Fruit fly (Drosophila melanogaster) S2 (cell line): ENCODE data around the gene vito.
A peak's percentile ranks its signal among the peaks of the same experiment; 100 is the strongest.

ENCODE experiments used
- CG8478 ChIP-seq: fragments of >200 bp; optimal IDR thresholded peaks from 2 replicates; lab custom pipeline; 2018
- CTCF ChIP-seq, 2 experiments: fragments of >200 bp; optimal IDR thresholded peaks; 2 replicates each; lab custom pipeline; 2018

The vito gene

DNA sequence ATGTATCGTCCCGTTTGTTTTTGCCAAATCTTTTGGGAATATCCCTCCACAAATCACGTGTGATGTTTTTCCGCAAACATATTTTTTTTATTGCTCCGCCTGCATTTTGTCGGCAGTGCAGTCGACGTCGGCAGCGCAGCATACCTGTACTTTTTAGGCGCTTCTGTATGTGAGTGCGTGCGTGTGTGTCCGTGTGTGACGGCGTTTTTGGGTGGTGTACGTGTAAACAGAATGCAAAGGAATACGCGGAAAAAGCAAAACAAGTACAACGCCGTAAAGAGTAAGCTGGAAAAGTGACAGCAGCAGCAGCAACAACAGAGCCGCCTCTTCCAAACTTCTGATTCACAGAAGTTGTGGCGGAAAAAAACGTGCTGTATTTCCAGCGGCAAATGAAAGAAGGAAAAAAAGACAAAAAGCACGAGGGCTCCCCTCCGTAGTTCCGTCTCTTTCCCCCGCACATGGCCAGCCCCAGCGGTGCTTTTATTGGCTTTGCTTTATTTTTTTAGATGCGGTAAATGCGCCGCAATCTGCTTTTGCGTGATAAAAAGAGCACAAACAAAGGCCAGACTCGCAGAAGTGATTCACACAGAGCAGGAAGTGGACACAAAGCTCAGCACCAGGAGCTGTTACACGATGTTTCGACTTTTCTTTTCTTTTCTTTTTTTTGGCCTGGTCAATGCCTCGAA is 6.9 kb downstream of the vito start:
- TF ChIP-seq CG8478 (lab: Kevin White, UChicago) (no peak), CTCF (optimal IDR thresholded peaks at IDR 0.05; lab: Kevin White, UChicago) (no peak)

DNA sequence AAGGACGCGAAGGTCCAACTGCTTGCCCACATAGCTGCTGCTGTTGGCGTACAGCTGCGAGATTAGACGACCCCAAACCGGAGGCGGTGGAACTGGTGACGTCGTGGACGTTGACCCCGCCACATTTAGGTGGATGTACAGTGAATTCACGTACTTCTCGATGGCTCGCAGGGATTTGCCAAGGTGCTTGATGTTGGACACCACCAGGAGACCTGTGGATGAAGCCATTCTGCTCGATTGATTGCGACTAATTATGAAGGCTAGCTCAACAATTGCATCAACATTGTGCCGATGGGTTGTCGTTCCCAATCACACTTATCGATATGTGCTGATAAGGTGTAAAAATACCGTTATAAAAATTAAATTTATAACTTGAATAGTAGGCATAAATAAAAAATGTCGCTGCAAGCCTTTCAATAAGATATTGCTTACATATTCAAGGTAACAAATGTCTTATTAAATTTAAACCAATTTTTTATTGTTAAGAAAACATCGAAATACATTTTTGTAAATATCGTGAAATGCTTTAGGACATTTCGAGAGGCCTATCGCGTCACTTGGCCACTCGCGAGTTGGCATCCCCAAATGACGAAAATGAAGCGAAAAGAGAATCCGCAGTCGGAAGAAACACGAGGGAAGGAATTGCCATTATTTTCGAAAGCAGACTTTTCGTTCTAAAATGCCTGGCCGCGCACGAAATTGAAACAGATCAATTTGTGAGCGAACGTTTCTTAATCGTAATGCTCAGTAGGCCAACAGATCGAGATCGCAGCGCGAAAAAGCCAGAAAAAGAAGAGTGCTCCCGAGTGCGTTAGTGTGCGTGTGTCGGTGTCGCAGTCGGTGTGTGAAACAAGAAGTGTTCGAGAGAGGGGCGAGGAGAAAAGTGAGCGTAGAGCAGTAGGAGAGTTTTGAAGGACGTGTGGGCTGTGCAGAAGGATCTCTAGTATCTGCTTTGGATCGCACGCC is 8.3 kb downstream of the vito start, which contains the start of the genes Ppat-Dpck and scny:
Gene Ppat-Dpck (minus strand): TSS at position 263 of the 966 bp plus-strand sequence.
Gene scny (plus strand): TSS at position 471 of the 966 bp plus-strand sequence.
- TF ChIP-seq CG8478 (lab: Kevin White, UChicago) (no peak), CTCF (optimal IDR thresholded peaks at IDR 0.05; lab: Kevin White, UChicago) (peak in 1 of 2 experiments; percentile 6)

DNA sequence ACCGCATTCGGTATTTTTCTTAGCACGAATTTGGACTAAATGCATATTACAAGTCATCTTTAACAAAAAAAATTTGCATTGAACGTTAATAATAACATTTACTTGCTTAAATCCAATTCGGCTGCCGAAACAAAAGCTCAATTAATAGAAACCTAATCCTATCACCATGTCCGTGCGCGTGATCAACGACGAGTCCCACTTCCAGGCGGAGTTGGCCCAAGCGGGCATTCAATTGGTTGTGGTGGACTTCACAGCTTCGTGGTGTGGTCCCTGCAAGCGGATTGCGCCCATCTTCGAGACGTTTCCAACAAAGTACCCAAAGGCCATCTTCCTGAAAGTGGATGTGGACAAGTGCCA is 11.3 kb downstream of the vito start, which contains the start of gene Txl:
Gene Txl (plus strand): TSS at position 3 of the 357 bp plus-strand sequence.
- TF ChIP-seq CTCF (optimal IDR thresholded peaks at IDR 0.05; lab: Kevin White, UChicago) (no peak), CG8478 (lab: Kevin White, UChicago) (no peak)

DNA sequence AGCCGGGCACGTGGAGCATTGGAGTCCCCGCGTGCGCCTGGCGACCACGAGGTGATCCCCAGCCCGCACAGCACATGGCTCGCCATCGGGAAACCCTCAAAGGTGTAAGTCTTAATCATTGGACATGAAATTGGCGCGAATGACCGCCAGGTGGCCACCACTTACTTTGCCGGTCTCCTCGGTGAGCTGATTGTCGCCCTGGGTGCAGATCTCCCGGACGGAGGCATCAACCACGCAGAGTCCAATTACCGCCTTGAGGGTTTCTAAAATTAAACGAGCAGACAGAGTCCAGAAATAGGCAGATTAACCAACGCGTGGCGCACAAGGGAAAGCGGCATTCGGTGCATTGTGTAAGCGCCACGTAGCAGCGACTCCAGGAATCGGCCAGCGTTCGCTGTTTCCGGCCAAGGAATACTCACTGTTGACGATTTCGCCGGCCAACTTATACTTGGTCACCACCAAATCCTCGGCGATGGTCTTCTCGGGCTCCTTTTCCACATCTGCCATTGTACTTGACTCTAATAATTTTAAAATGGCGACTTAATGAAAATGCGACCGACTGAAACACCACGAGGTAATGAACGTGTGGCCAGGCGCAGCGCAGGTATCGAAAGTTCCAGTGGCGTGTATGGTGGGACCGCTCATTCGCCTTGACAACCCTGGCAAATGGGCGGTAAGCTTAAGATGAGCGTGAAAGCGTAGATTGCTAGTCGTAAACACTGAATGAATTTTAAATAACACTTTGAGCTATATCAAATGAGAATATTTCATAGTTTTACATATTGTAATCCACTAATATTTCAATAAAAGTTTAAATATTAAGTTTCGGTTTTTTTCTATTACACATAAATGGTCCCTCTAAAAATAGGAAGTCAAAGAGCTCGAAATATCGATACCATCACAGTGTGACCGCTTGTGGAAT is 11.9 kb downstream of the vito start, which contains the start of gene CG10576:
Gene CG10576 (minus strand): TSS at position 781 of the 922 bp plus-strand sequence.
- TF ChIP-seq CTCF (optimal IDR thresholded peaks at IDR 0.05; lab: Kevin White, UChicago) (peak; percentile 30 to 59), CG8478 (lab: Kevin White, UChicago) (no peak)

DNA sequence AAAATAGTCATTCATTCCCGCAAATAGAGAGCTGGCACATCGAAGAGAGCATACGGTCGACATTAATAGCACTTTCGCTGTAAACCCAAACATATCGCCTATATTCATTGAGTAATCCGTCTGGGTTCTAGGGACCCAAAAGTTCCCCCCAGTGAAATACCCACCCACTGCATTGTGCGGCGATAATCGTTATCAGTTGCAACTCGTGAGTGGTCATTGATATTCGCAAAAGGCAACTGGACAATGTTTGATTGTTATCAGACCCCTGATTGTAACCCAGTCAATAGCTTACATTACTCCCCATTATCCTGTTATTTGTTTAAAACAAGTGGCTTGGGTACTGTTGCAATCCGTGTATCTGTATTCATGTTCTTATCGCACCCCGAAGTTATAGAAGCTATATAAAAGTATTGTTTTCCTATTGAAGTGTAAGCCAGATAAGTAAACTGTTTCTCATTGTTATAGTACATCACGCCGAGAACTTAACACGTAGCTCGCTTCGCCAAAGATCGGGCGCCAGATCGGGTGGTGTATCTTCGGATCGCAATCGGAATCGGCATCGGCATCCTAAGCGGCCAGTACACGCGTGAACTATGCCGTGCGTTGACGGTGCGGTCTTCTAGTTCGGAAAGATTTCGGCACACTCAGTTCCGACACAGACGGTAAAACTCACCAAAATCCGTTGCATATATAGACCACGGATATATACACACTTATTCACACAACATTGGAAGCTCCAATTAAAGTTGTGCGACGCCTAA is 23.3 kb downstream of the vito start:
- TF ChIP-seq CG8478 (lab: Kevin White, UChicago) (no peak), CTCF (optimal IDR thresholded peaks at IDR 0.05; lab: Kevin White, UChicago) (no peak)

DNA sequence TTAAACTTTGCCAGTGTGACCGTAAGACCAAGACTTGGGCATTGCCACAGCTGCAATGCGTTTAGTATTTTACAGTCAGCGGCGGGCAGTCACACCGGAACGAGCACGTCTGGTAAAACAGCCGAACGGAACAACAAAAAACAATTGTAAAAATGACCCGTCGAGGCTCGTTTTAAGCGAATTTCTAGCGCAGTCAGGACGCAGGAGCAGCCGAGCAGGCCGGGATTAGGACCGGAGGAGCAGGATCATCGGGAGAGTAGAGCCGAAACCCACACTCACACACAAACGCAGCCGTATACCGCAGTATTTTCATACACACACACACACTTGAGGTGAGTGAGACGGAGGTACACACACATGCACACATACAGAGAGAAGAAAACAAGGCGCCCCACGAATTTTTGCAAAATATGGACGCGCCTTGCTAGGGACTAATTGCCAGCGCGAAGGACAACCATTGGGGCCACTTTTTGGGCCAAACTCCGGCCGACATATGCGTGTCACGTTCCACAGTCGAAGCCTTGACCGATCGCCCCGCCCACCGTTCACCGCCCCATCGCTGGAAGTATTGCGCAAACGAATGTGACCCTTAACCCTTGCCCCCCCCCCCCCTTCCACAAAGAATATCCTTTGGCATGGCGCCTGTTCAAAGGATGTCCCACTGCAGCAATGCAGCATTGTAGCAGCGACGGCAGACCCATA is 24.1 kb downstream of the vito start, which contains the start of gene Usp47:
Gene Usp47 (plus strand): TSS at position 71 of the 702 bp plus-strand sequence.
- TF ChIP-seq CG8478 (lab: Kevin White, UChicago) (no peak), CTCF (optimal IDR thresholded peaks at IDR 0.05; lab: Kevin White, UChicago) (peak in 1 of 2 experiments; percentile 26)

DNA sequence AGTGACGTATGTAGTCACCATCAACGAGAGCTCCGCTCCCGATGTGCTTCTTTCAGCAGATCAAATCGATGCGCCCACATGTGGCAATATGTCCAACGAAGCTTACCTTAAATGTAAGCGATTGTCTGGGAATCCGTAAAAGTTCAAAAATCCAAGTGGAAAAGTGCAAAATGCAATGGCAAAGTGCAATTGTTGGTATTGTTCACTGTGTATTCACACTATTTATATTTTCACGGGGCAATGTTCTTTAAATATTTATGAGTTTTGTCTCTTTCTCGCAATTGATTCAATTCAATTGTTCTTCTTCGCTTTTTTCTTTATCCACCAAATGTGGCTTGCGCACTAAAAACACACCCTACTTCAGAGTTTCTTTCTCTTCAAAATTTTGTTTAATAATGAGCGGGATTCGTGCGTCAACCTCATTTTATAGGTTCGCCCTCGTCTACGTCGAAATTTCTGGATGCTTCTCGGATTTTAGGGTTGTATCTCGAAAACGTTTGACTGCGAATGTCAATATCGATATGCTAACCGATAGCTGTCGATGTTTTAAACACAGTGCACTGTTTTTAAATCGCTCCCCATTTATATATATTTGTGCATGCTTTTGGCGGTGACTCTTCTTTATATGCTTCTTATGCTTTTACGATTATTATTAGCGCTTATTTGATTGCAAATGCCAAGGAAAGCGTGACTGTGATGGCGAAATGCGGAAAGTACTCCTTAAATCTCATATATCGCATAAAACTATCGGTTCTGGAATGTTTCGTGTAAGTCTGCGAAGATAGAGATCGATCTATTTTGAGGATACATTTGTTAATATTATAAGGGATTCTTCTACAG is 25.2 kb downstream of the vito start, which contains the start of gene DnaJ-1:
Gene DnaJ-1 (minus strand): TSS at position 450 of the 840 bp plus-strand sequence.
- TF ChIP-seq CTCF (optimal IDR thresholded peaks at IDR 0.05; lab: Kevin White, UChicago) (peak in 1 of 2 experiments; percentile 13), CG8478 (lab: Kevin White, UChicago) (no peak)

DNA sequence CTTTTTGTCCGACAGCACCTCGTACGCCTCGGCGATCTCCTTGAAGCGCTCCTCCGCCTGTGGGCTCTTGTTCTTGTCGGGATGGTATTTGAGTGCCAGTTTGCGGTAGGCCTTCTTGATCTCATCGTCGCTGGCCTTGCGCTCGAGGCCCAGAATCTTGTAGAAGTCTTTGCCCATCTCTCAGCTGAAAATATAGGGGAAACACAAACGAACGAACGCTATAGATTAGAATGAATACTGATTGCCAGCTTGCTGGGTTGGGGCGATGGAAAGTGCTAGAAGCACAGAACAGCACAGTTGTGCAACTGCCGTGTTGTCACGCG is 25.8 kb downstream of the vito start:
- TF ChIP-seq CG8478 (lab: Kevin White, UChicago) (no peak), CTCF (optimal IDR thresholded peaks at IDR 0.05; lab: Kevin White, UChicago) (no peak)

DNA sequence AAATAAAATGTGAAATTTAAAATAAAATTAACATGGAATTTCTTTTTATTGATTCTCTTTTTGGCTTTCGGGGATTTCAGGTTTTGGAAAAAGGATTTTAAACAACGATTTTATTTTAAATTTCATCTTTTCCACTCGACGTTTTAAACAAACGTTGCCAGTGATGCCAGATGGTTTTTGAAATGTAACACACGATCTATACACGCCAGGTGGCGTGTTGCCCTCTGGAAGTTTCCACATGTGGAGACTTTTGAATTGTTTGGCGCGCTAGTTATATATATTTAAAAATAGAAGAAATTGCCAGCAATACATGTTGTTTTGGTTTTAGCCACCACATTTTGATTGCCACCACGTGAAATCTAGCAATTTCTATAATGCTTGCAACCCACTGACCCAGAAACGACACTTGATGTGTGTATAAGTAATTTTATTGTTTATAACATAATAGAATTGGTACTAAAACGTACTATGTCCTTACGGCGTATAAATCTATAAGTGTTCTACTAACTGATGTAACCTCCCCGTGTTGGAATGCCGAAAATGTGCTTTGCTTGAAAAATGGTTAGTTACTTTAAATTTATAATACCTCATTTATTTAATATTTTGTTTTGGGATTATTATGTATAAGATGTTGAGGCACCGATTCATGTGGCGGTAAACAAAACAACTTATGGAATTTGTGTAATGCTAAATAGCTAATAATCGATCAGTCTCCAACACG is 27.4 kb downstream of the vito start:
- TF ChIP-seq CG8478 (lab: Kevin White, UChicago) (no peak), CTCF (optimal IDR thresholded peaks at IDR 0.05; lab: Kevin White, UChicago) (peak; percentile 86 to 96)

DNA sequence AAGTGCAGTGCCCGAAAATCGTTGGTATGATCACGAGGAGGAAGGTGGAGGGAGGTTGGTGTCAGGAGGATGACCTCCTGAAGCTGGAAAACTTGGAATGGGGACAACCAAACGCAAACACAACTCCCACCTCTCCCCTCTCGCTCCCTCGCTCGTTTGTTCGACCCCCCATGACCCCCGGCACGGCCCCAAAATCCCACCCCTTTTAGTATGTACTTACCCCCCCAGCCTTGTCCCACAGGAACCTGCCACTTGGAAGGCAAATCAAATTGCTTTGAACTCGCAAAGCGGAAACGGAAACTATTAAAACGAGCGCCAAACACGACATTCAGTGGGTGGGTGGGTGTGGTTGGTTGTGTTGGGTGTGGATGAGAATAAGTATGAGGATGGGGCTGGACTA is 45.5 kb downstream of the vito start:
- TF ChIP-seq CTCF (optimal IDR thresholded peaks at IDR 0.05; lab: Kevin White, UChicago) (no peak), CG8478 (lab: Kevin White, UChicago) (no peak)
